Worm (Caenorhabditis elegans) whole organism, L4 larva: Measurements from ENCODE around the gene mtm-6.
A peak's percentile ranks its signal among the peaks of the same experiment; 100 is the strongest.

ENCODE experiments used
- D1046.2 ChIP-seq: fragments of 200-800 bp; sonication (Bioruptor generic); IDR thresholded peaks from 2 replicates; pipeline ENCODE4 v1.3.6; 2022; ENCODE audit warnings: missing genetic modification characterization, missing compliant biosample characterization
- F37D6.2 ChIP-seq: sonication (generic microtip); optimal IDR thresholded peaks from 2 replicates; lab custom pipeline; 2016; ENCODE audit warnings: mild to moderate bottlenecking, missing genetic modification characterization, missing compliant biosample characterization
- F44E2.7 ChIP-seq: fragments of 200-800 bp; sonication (Bioruptor generic); IDR thresholded peaks from 2 replicates; pipeline ENCODE4 v2.1.2; 2022; ENCODE audit warnings: missing genetic modification characterization, missing compliant biosample characterization
- aha-1 ChIP-seq: fragments of 150-350 bp; peaks from one replicate; lab custom pipeline; 2014; ENCODE audit warnings: missing biosample characterization, missing genetic modification characterization
- ceh-28 ChIP-seq: fragments of 150-350 bp; optimal IDR thresholded peaks from 2 replicates; lab custom pipeline; 2014; ENCODE audit warnings: missing biosample characterization, missing genetic modification reagents, missing genetic modification characterization
- ceh-44 ChIP-seq: fragments of 200-800 bp; sonication (Bioruptor generic); IDR thresholded peaks from 2 replicates; pipeline ENCODE4 v1.3.6; 2022; ENCODE audit warnings: missing genetic modification reagents, missing genetic modification characterization, missing compliant biosample characterization
- ctbp-1 ChIP-seq: fragments of 200-800 bp; sonication (Bioruptor generic); IDR thresholded peaks from 2 replicates; pipeline ENCODE4 v1.3.6; 2022; ENCODE audit warnings: missing genetic modification reagents, missing genetic modification characterization, missing compliant biosample characterization
- dmd-9 ChIP-seq: fragments of 200-800 bp; sonication (Bioruptor generic); IDR thresholded peaks from 2 replicates; pipeline ENCODE4 v1.3.6; 2022; ENCODE audit warnings: missing genetic modification reagents, missing genetic modification characterization, missing compliant biosample characterization
- dpl-1 ChIP-seq: fragments of 150-350 bp; optimal IDR thresholded peaks from 2 replicates; lab custom pipeline; 2014; ENCODE audit warnings: missing biosample characterization, missing genetic modification reagents, missing genetic modification characterization
- jun-1 ChIP-seq: fragments of 150-350 bp; optimal IDR thresholded peaks from 2 replicates; lab custom pipeline; 2014; ENCODE audit warnings: missing biosample characterization, missing genetic modification reagents, missing genetic modification characterization
- lim-7 ChIP-seq: fragments of 200-800 bp; sonication (Bioruptor generic); IDR thresholded peaks from 2 replicates; pipeline ENCODE4 v1.3.6; 2022; ENCODE audit warnings: missing genetic modification characterization, missing compliant biosample characterization
- lir-3 ChIP-seq: sonication (generic microtip); optimal IDR thresholded peaks from 2 replicates; lab custom pipeline; 2016; ENCODE audit warnings: mild to moderate bottlenecking, missing genetic modification characterization, missing compliant biosample characterization
- lsy-2 ChIP-seq, 2 experiments: fragments of 150-350 bp in 1 of 2; sonication (generic microtip) in 1 of 2; optimal IDR thresholded peaks; 2 replicates each; lab custom pipeline; 2014 to 2017; ENCODE audit warnings: missing biosample characterization in 2 of 2, missing genetic modification characterization in 2 of 2
- mep-1 ChIP-seq: fragments of 150-350 bp; sonication (generic microtip); optimal IDR thresholded peaks from 3 replicates; lab custom pipeline; 2014; ENCODE audit warnings: missing biosample characterization, missing genetic modification characterization
- mes-2 ChIP-seq: sonication (generic microtip); optimal IDR thresholded peaks from 2 replicates; lab custom pipeline; 2016; ENCODE audit warnings: missing genotype, mild to moderate bottlenecking, missing genetic modification characterization, missing compliant biosample characterization; ENCODE audit not compliant: poor library complexity, severe bottlenecking
- nhr-111 ChIP-seq: fragments of 200-800 bp; sonication (Bioruptor generic); optimal IDR thresholded peaks from 2 replicates; lab custom pipeline; 2018; ENCODE audit warnings: mild to moderate bottlenecking, missing genetic modification characterization, missing compliant biosample characterization
- nhr-25 ChIP-seq: sonication (generic microtip); optimal IDR thresholded peaks from 2 replicates; lab custom pipeline; 2017; ENCODE audit warnings: missing genetic modification characterization, mild to moderate bottlenecking, missing compliant biosample characterization, antibody characterized with exemption, moderate library complexity, borderline replicate concordance; ENCODE audit not compliant: insufficient read depth
- nhr-6 ChIP-seq: fragments of 150-350 bp; optimal IDR thresholded peaks from 2 replicates; lab custom pipeline; 2014; ENCODE audit warnings: missing biosample characterization, missing genetic modification characterization
- nhr-76 ChIP-seq: fragments of 150-350 bp; optimal IDR thresholded peaks from 2 replicates; lab custom pipeline; 2014; ENCODE audit warnings: missing biosample characterization, missing genetic modification characterization
- pha-4 ChIP-seq, 2 experiments: fragments of 150-350 bp in 1 of 2; fragments of 200-800 bp in 1 of 2; sonication (Bioruptor generic) in 1 of 2; IDR thresholded peaks in 1 of 2; optimal IDR thresholded peaks in 1 of 2; 2 replicates each; pipeline versions ENCODE4 v1.3.6 to Lab custom; 2014 to 2022; ENCODE audit warnings: missing genetic modification characterization in 2 of 2, missing genetic modification reagents in 2 of 2, missing biosample characterization in 1 of 2, missing compliant biosample characterization in 1 of 2
- pqm-1 ChIP-seq: sonication (generic microtip); optimal IDR thresholded peaks from 2 replicates; lab custom pipeline; 2017; ENCODE audit warnings: missing biosample characterization, missing genetic modification characterization
- rbr-2 ChIP-seq: sonication (generic microtip); optimal IDR thresholded peaks from 2 replicates; lab custom pipeline; 2016; ENCODE audit warnings: missing genotype, missing genetic modification characterization, missing compliant biosample characterization
- sdz-12 ChIP-seq: fragments of 200-800 bp; sonication (Bioruptor generic); optimal IDR thresholded peaks from 2 replicates; lab custom pipeline; 2018; ENCODE audit warnings: mild to moderate bottlenecking, missing genetic modification characterization, missing compliant biosample characterization
- snpc-1.2 ChIP-seq: fragments of 200-800 bp; sonication (Bioruptor generic); IDR thresholded peaks from 2 replicates; pipeline ENCODE4 v1.3.6; 2022; ENCODE audit warnings: missing genetic modification reagents, missing genetic modification characterization, missing compliant biosample characterization
- snpc-4 ChIP-seq: fragments of 150-350 bp; optimal IDR thresholded peaks from 2 replicates; lab custom pipeline; 2014; ENCODE audit warnings: missing biosample characterization, missing genetic modification characterization
- spr-3 ChIP-seq: fragments of 200-800 bp; sonication (Bioruptor generic); optimal IDR thresholded peaks from 2 replicates; lab custom pipeline; 2018; ENCODE audit warnings: mild to moderate bottlenecking, missing genetic modification characterization, missing compliant biosample characterization
- tra-1 ChIP-seq: fragments of 200-800 bp; sonication (Bioruptor generic); IDR thresholded peaks from 2 replicates; pipeline ENCODE4 v1.3.6; 2022; ENCODE audit warnings: missing genetic modification reagents, missing genetic modification characterization, missing compliant biosample characterization
- unc-62 ChIP-seq, 3 experiments: fragments of 150-350 bp in 1 of 3; sonication (generic microtip); optimal IDR thresholded peaks in 2 of 3; peaks in 1 of 3; 1 replicate in 1 of 3; 2 replicates in 2 of 3; lab custom pipeline; 2014 to 2017; ENCODE audit warnings: missing biosample characterization in 3 of 3, missing genetic modification characterization in 3 of 3, missing genetic modification reagents in 3 of 3, missing genotype in 1 of 3
- zfp-2 ChIP-seq: sonication (generic microtip); optimal IDR thresholded peaks from 2 replicates; lab custom pipeline; 2016; ENCODE audit warnings: mild to moderate bottlenecking, missing genetic modification characterization, missing compliant biosample characterization
- zip-11 ChIP-seq: fragments of 200-800 bp; sonication (Bioruptor generic); IDR thresholded peaks from 2 replicates; pipeline ENCODE4 v1.3.6; 2022; ENCODE audit warnings: missing genetic modification characterization, missing compliant biosample characterization
- zip-2 ChIP-seq: fragments of 150-350 bp; optimal IDR thresholded peaks from 2 replicates; lab custom pipeline; 2014; ENCODE audit warnings: missing biosample characterization, missing genetic modification characterization
- ztf-11 ChIP-seq: fragments of 150-350 bp; optimal IDR thresholded peaks from 2 replicates; lab custom pipeline; 2014; ENCODE audit warnings: missing biosample characterization, missing genetic modification characterization

The mtm-6 gene

DNA sequence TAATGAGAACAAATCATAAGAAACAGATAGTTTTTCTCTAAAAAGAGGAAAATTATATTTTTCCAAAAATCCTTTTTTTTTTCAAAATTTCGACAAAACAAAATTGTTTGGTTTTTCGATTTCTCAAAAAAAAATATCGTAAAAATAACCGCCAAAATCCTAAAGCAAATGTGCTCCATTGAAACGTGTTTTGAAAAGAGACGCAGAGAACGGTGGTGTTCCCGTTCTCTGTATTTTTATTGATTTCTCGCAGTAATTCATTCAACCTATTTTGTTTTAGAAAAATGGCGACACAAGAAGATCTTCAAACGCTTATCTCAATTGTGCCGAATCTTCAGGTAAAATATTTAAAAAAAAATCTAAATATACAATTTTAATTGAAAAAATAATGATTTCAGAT, 33.1 kb upstream of the mtm-6 start, which contains the start of gene Y43F4B.10 (continued):
- TF ChIP-seq F37D6.2 (tag; lab: Kevin White, UChicago) (no peak), lim-7 (GFP tag; lab: Robert Waterston, UW) (no peak), dmd-9 (GFP tag; lab: Robert Waterston, UW) (no peak), pqm-1 (tag; lab: Kevin White, UChicago) (no peak), zip-2 (tag; lab: Kevin White, UChicago) (no peak), rbr-2 (tag; lab: Kevin White, UChicago) (no peak), D1046.2 (no peak), nhr-6 (tag; lab: Kevin White, UChicago) (no peak), ceh-28 (no peak), lsy-2 (tag; optimal IDR thresholded peaks at IDR 0.05; lab: Kevin White, UChicago) (peak in 1 of 2 experiments; percentile 55), sdz-12 (GFP tag; lab: Kevin White, UChicago) (no peak), dpl-1 (GFP tag; lab: Kevin White, UChicago) (peak; percentile 54)

- TF ChIP-seq snpc-1.2 (GFP tag; lab: Robert Waterston, UW) (no peak), mes-2 (tag; lab: Kevin White, UChicago) (no peak), zfp-2 (tag; lab: Kevin White, UChicago) (no peak), ctbp-1 (GFP tag; lab: Robert Waterston, UW) (no peak)
Measured at ce11 chrIII:13314636-13315035, 32.2 kb upstream of the mtm-6 start.

- TF ChIP-seq lir-3 (tag; lab: Kevin White, UChicago), result no peak
- no peak for TF ChIP-seq lim-7 (GFP tag; lab: Robert Waterston, UW)
- TF ChIP-seq unc-62 (GFP tag; optimal IDR thresholded peaks at IDR 0.05 in 1 of 2; lab: Kevin White, UChicago), result peak in 1 of 2 experiments; percentile 91
- no peak for TF ChIP-seq unc-62 (tag; optimal IDR thresholded peaks at IDR 0.05; lab: Kevin White, UChicago)
Measured at ce11 chrIII:13315071-13315470, 31.8 kb upstream of the mtm-6 start, which contains the start of gene dph-7. TSS of gene dph-7 (plus strand) at chrIII:13315123.

DNA sequence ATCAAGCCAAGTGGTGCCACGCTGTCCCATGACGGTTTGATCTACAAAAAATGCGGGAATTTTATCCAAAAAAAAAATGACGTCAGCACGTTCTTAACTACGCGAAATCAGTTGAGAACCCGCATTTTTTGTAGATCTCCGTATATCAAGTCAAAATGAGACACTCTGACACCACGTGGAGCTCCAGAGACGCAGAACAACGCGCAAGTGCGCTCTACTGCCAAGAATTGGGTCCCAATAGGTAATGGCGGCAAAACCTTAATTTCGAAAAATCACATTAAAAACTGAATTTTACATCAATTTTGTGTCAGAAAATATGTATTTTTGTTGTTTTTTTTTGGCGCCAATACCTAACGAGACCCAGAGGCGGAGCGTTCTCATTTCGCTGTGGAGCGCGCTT, 29.9 kb upstream of the mtm-6 start:
- TF ChIP-seq snpc-4 (tag; lab: Kevin White, UChicago) (no peak), D1046.2 (0 out of 2 replicates have a peak, but pooled peaks have one; percentile 9)

DNA sequence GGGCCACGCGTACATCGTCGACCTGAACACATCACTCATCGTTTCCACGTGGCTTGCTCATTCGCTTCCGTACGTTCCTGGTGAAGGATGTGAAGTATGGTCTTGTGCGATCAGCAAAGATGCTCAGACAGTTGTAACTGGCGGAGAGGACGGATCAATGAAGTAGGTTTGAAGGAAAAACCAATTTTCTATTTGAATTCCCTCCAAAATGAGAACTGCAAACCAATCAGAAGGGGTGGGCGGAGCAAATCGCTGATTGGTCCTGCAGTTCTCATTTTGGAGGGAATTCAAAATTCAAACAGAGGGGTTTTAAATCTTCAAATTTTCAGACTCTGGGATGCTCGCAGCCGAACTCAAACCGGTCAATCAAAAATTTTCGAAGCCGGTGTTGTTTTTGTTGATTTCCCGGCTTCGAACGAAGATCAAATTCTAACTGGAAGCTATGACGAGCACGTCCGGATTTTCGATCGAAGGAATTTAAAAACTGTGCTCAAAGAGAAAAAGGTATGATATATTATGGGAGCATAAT, 29.4 kb upstream of the mtm-6 start:
- TF ChIP-seq F44E2.7 (GFP tag; lab: Robert Waterston, UW), result no peak
- peak; percentile 95 for TF ChIP-seq aha-1 (tag; lab: Kevin White, UChicago)

ce11 chrIII:13322578-13322977, 24.3 kb upstream of the mtm-6 start, which contains the start of gene F53A2.11:
TSS of gene F53A2.11 (minus strand) at chrIII:13322678.
- TF ChIP-seq F37D6.2 (tag; lab: Kevin White, UChicago) (no peak), zfp-2 (tag; lab: Kevin White, UChicago) (no peak), zip-11 (GFP tag; lab: Robert Waterston, UW) (no peak), mep-1 (no peak)

DNA sequence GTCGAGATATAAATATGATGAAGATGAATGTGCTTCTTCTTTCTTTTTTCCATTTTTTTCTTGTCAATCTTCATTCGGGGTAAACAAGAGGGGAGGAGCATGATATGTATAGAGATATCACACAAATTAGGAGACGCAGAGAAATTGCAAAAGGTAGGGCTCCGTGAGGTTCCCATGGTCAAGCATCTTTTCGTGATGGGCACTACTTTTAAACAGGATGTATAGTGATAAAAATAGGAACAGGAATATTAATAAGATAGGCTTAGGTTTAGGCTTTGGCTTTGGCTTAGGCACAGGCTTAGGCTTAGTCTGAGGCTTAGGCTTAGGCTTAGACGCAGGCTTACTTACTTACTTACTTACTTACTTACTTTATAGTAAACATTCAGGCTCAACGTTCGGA, 22.1 kb upstream of the mtm-6 start, which contains the start of gene F53A2.1:
F53A2.1 (minus strand) TSS at position 101 of the 400 bp plus-strand sequence.
- TF ChIP-seq jun-1 (tag; lab: Kevin White, UChicago) (no peak), tra-1 (GFP tag; lab: Robert Waterston, UW) (no peak), pha-4 (GFP tag; IDR thresholded peaks at IDR 0.05; lab: Robert Waterston, UW) (no peak), pha-4 (tag; optimal IDR thresholded peaks at IDR 0.05; lab: Kevin White, UChicago) (no peak), dpl-1 (GFP tag; lab: Kevin White, UChicago) (no peak), sdz-12 (GFP tag; lab: Kevin White, UChicago) (no peak), ztf-11 (tag; lab: Kevin White, UChicago) (no peak), nhr-25 (tag; lab: Kevin White, UChicago) (no peak), nhr-111 (GFP tag; lab: Kevin White, UChicago) (no peak), ceh-44 (GFP tag; lab: Robert Waterston, UW) (no peak), nhr-76 (no peak), unc-62 (GFP tag; optimal IDR thresholded peaks at IDR 0.05 in 1 of 2; lab: Kevin White, UChicago) (no peak), unc-62 (tag; optimal IDR thresholded peaks at IDR 0.05; lab: Kevin White, UChicago) (no peak), spr-3 (no peak)
